Worm (Caenorhabditis elegans): ENCODE results near the gene B0222.15.
A peak's percentile ranks its signal among the peaks of the same experiment; 100 is the strongest.

The B0222.15 gene

ce11 chrV:9163897-9164296 lies 7.3 kb upstream of the B0222.15 start (continued):
- TF ChIP-seq zfp-3 (GFP tag; conservative IDR thresholded peaks at IDR 0.05) = no peak
- no peak for TF ChIP-seq ZK546.5 (tag; optimal IDR thresholded peaks at IDR 0.05)
- TF ChIP-seq mep-1 (tag; optimal IDR thresholded peaks at IDR 0.05) = peak; percentile 39
- no peak for TF ChIP-seq ceh-20 (GFP tag; IDR thresholded peaks at IDR 0.05)
- no peak for TF ChIP-seq spr-3 (GFP tag; optimal IDR thresholded peaks at IDR 0.05)
- TF ChIP-seq D1046.2 (GFP tag; IDR thresholded peaks at IDR 0.05) = no peak
- TF ChIP-seq F44E2.7 (GFP tag; IDR thresholded peaks at IDR 0.05) = no peak
- no peak for TF ChIP-seq madf-9 (GFP tag; conservative IDR thresholded peaks at IDR 0.05)
- TF ChIP-seq ama-1 (optimal IDR thresholded peaks at IDR 0.05) = peak; percentile 98
- no peak for TF ChIP-seq ceh-82 (tag; optimal IDR thresholded peaks at IDR 0.05)
- TF ChIP-seq T26A8.4 (GFP tag; IDR thresholded peaks at IDR 0.05) = 0 out of 2 replicates have a peak, but pooled peaks have one; percentile 52

DNA sequence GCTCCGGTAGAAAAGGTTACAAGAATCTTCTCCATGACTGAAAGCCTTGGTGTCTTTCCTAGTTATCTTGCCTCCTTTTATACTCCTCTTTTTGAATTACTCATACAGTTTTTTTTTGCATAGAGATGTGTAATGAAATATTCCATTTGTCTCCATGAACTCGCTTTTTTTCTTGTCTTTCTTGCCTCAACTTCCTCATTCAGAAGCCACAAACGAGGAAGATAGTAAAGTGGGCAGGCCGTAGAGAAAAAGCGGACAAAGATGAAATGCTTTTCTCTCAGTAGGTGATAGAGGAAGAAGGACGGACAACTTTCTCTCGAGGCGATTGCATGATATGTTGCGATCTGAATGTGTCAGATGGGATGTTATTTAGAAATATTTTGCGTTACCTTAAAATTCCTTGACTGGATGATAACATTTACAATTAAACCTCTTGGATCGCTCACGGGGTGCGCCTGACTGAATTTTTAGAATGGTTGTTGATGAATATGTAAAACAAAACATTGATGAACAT lies 6.4 kb upstream of the B0222.15 start, which contains the start of gene col-145:
Gene col-145, minus strand, starts transcription at position 51 of the 514 bp plus-strand sequence.
- TF ChIP-seq lin-29 (GFP tag; IDR thresholded peaks at IDR 0.05) = no peak
- no peak for TF ChIP-seq rbr-2 (tag; optimal IDR thresholded peaks at IDR 0.05)
- TF ChIP-seq hmg-1.1 (GFP tag; IDR thresholded peaks at IDR 0.05) = no peak
- no peak for TF ChIP-seq hlh-11 (tag; optimal IDR thresholded peaks at IDR 0.05)
- no peak for TF ChIP-seq aly-2 (tag; optimal IDR thresholded peaks at IDR 0.05)
- TF ChIP-seq fos-1 (tag; optimal IDR thresholded peaks at IDR 0.05) = no peak
- TF ChIP-seq nhr-10 (tag; optimal IDR thresholded peaks at IDR 0.05) = no peak
- TF ChIP-seq T20F7.1 (GFP tag; optimal IDR thresholded peaks at IDR 0.05) = no peak
- TF ChIP-seq mdt-29 (GFP tag; IDR thresholded peaks at IDR 0.05) = no peak
- no peak for TF ChIP-seq F44E2.7 (GFP tag; IDR thresholded peaks at IDR 0.05)
- TF ChIP-seq nhr-111 (GFP tag; optimal IDR thresholded peaks at IDR 0.05) = no peak
- TF ChIP-seq zfp-3 (GFP tag; conservative IDR thresholded peaks at IDR 0.05) = no peak
- TF ChIP-seq lin-15B (tag; optimal IDR thresholded peaks at IDR 0.05) = no peak
- no peak for TF ChIP-seq spr-1 (tag; optimal IDR thresholded peaks at IDR 0.05)
- no peak for TF ChIP-seq zfp-2 (tag; optimal IDR thresholded peaks at IDR 0.05)
- TF ChIP-seq nhr-237 (tag; optimal IDR thresholded peaks at IDR 0.05) = no peak
- TF ChIP-seq nhr-28 (tag; optimal IDR thresholded peaks at IDR 0.05) = no peak
- no peak for TF ChIP-seq ceh-44 (GFP tag; IDR thresholded peaks at IDR 0.05)
- no peak for TF ChIP-seq unc-62 (GFP tag; optimal IDR thresholded peaks at IDR 0.05 in 1 of 2)
- no peak for TF ChIP-seq unc-62 (tag; optimal IDR thresholded peaks at IDR 0.05)
- no peak for TF ChIP-seq hif-1 (tag; optimal IDR thresholded peaks at IDR 0.05)

DNA sequence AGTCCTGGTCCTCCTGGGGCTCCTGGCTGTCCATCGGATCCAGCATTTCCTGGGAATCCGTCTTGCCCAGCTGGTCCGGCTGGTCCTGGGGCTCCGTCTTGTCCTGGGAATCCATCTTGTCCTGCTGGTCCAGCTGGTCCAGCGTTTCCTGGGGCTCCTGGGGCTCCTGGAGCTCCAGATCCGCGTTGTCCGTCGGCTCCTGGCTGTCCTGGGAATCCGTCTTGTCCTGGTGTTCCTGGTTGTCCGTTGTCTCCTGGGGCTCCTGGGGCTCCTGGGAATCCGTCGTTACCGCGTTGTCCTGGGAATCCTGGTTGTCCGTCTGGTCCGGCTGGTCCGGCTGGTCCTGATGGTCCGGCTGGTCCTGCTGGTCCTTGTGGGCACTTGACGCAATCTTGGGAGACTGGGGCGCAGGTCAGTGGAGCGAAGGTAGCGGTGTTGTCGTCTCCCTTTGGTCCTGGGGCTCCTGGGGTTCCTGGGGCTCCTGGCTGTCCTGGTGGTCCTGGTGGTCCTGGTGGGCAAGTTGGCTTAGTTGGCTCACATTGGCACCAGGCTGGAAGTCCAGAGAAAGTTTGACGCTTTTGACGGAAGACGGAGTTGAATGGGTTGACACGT lies 5.6 kb upstream of the B0222.15 start:
- TF ChIP-seq cey-2 (tag; optimal IDR thresholded peaks at IDR 0.05; ENCODE audit: borderline replicate concordance, insufficient read depth) = no peak
- peak; percentile 96 for TF ChIP-seq set-16 (GFP tag; IDR thresholded peaks at IDR 0.05)
- no peak for TF ChIP-seq attf-4 (tag; optimal IDR thresholded peaks at IDR 0.05)
- no peak for TF ChIP-seq dmd-6 (GFP tag; IDR thresholded peaks at IDR 0.05)
- no peak for TF ChIP-seq mdl-1 (tag; optimal IDR thresholded peaks at IDR 0.05)
- TF ChIP-seq aly-2 (tag; optimal IDR thresholded peaks at IDR 0.05) = no peak
- TF ChIP-seq ctbp-1 (GFP tag; IDR thresholded peaks at IDR 0.05) = no peak
- TF ChIP-seq hlh-11 (tag; optimal IDR thresholded peaks at IDR 0.05) = no peak
- no peak for TF ChIP-seq T20F7.1 (GFP tag; optimal IDR thresholded peaks at IDR 0.05)
- TF ChIP-seq hmg-1.1 (GFP tag; IDR thresholded peaks at IDR 0.05) = no peak
- no peak for TF ChIP-seq snpc-4 (tag; optimal IDR thresholded peaks at IDR 0.05)
- 0 out of 2 replicates have a peak, but pooled peaks have one; percentile 43 for TF ChIP-seq T26A8.4 (GFP tag; IDR thresholded peaks at IDR 0.05)
- TF ChIP-seq egl-43 (GFP tag; IDR thresholded peaks at IDR 0.05) = 0 out of 2 replicates have a peak, but pooled peaks have one; percentile 32
- no peak for TF ChIP-seq F44E2.7 (GFP tag; IDR thresholded peaks at IDR 0.05)

All from whole organism, L4 larva.